Fruit fly (Drosophila melanogaster): ENCODE measurements around the gene CG14431.

DNA sequence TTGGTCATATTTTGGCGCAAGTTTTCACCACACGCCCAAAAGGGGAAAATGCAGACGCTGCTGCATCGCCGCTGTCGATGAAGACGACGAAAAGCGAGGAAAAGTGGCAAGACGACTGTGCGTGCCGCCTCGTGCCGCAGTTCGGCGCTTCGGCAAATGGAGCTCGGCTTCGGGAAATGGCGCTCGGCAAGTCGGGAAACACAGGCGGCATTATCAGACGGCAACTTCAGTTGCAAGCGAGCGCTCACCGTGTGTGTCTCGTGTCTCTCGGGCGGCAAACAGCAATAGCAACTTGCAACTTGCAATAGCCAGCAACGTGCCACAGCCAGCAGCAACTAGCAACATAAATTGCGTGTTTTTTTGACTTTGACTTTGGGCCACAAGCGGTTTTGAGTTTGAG, at the start of gene CG14431:
- TF ChIP-seq CTCF (optimal IDR thresholded peaks at IDR 0.05) (no peak), CG8478 (optimal IDR thresholded peaks at IDR 0.05) (no peak)
